Worm (Caenorhabditis elegans): ENCODE measurements around the gene mab-5.

Gene mab-5

DNA sequence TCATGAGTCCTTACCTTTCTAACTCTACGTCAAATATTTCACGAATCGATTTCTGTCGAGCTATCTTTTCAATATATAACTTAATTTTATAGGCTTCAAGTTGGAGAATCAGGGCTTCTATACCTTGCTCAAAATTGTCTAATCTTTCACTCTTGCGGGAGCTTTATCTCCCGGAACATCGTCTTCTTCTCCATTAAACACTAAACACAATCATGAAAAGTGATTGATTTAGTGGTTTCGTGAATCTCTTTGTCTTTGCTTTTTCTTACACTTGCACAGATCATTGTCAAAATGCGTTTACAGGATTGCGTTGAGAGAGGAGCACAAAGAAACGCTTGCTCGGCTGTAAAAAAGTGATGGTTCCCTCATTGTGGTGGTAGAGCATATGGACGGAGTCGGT is 5.2 kb upstream of the mab-5 start:
- TF ChIP-seq ztf-29 (GFP tag; IDR thresholded peaks at IDR 0.05) (no peak), flt-1 (GFP tag; IDR thresholded peaks at IDR 0.05) (no peak), T22C8.4 (GFP tag; IDR thresholded peaks at IDR 0.05) (no peak), ztf-23 (GFP tag; IDR thresholded peaks at IDR 0.05) (no peak), tab-1 (GFP tag; IDR thresholded peaks at IDR 0.05) (no peak), med-1 (GFP tag; optimal IDR thresholded peaks at IDR 0.05; ENCODE audit: insufficient read depth) (no peak), ref-1 (GFP tag; conservative IDR thresholded peaks at IDR 0.05) (no peak), klf-2 (GFP tag; conservative IDR thresholded peaks at IDR 0.05) (no peak), cog-1 (tag; optimal IDR thresholded peaks at IDR 0.05) (no peak)

DNA sequence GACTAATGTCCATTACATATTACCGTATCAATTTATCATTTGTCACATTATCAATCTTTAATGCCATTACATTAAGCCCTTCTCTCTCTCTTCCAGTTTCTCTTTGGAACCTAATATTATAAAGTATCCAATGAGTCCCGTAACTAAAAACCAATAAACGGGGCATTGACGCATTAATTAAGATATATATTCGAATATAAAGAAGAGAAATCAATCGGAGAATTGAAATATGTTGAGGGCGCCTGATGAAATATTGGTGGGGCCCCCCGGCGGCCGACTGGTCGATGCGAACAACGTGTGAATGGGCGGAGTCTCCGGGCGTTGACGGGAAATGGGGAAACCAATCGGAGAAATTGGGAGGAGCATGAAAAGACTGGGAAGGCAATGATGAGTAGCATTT is 947 bp upstream of the mab-5 start:
- TF ChIP-seq klf-2 (GFP tag; conservative IDR thresholded peaks at IDR 0.05) = no peak
- TF ChIP-seq cog-1 (tag; optimal IDR thresholded peaks at IDR 0.05) = no peak
- TF ChIP-seq flt-1 (GFP tag; IDR thresholded peaks at IDR 0.05) = no peak
- no peak for TF ChIP-seq T22C8.4 (GFP tag; IDR thresholded peaks at IDR 0.05)

DNA sequence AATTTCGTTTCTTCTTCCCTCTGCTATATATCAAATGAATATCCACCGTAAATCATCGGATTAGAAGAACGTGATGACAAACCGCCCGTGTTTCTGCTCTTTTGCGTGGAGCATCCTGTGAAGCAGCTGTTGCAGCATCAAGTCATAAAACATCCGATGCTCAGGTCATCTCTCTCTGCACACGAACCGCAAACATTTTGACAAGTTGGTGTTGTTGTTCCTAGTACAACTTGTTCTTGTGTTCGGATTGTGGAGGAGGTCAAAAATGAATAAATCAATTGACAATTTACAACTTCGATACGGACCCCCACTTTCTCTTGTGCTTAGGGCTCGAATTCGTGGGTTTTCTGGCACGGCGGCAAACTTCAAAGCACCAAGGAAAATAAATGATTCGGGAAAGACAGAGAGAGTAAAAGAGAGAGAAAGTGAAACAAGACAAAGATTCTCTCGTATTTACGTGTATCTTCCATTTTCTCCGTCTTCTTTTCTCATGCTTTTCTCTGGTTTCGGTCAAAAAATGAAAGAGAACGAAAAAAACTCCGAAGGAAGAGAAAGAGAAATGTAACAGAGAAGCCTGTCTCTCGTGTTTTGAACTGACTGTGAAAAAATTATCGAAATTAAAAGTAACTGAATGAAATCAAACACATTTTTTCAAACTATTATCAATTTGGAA is 2.6 kb downstream of the mab-5 start:
- TF ChIP-seq tab-1 (GFP tag; IDR thresholded peaks at IDR 0.05) (no peak), ref-1 (GFP tag; conservative IDR thresholded peaks at IDR 0.05) (no peak), ztf-29 (GFP tag; IDR thresholded peaks at IDR 0.05) (no peak), cog-1 (tag; optimal IDR thresholded peaks at IDR 0.05) (no peak), med-1 (GFP tag; optimal IDR thresholded peaks at IDR 0.05; ENCODE audit: insufficient read depth) (no peak), flt-1 (GFP tag; IDR thresholded peaks at IDR 0.05) (no peak), T22C8.4 (GFP tag; IDR thresholded peaks at IDR 0.05) (no peak), ztf-23 (GFP tag; IDR thresholded peaks at IDR 0.05) (no peak), klf-2 (GFP tag; conservative IDR thresholded peaks at IDR 0.05) (no peak)

DNA sequence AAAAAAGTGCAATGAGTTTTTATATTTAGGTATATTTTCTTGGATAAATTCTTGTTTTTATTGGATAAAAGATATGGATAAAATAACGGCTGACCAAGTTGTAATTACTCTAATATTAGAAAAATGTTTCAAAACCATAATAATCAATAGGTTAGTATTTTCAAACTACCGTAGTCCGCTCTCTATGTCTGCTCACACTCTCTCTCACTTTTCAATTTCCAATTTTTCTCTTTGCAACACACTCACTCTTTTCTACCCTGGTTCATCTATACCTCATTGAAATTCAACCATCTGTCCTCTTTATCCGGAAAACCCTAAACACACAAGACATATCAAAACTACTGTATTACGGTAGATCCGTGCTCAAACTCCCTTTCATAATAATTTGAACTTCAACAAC is 3.9 kb downstream of the mab-5 start:
- no peak for TF ChIP-seq tab-1 (GFP tag; IDR thresholded peaks at IDR 0.05)
- no peak for TF ChIP-seq ztf-23 (GFP tag; IDR thresholded peaks at IDR 0.05)
- no peak for TF ChIP-seq ref-1 (GFP tag; conservative IDR thresholded peaks at IDR 0.05)
- no peak for TF ChIP-seq med-1 (GFP tag; optimal IDR thresholded peaks at IDR 0.05; ENCODE audit: insufficient read depth)
- TF ChIP-seq ztf-29 (GFP tag; IDR thresholded peaks at IDR 0.05) = no peak

DNA sequence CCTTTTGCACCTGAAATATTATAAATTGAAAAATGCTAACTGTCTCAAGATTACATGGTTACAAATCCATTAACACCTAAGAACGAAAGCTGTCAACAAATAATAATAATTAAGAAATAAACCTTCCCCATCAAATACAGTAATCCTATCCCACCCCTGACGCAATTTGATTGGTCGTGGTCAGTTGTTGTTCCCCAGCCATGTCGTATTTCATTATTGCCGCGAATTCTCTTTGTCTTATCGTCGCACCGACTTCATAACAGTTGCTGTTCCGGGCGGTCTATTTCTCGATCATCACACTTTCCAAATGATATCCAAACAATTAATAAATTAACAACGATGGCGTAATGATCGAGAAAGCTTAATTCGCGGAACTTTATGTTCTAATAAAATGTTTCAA is 4.7 kb downstream of the mab-5 start:
- no peak for TF ChIP-seq T22C8.4 (GFP tag; IDR thresholded peaks at IDR 0.05)
- TF ChIP-seq ztf-23 (GFP tag; IDR thresholded peaks at IDR 0.05) = no peak
- TF ChIP-seq med-1 (GFP tag; optimal IDR thresholded peaks at IDR 0.05; ENCODE audit: insufficient read depth) = no peak
- TF ChIP-seq ztf-29 (GFP tag; IDR thresholded peaks at IDR 0.05) = no peak
- TF ChIP-seq tab-1 (GFP tag; IDR thresholded peaks at IDR 0.05) = no peak

DNA sequence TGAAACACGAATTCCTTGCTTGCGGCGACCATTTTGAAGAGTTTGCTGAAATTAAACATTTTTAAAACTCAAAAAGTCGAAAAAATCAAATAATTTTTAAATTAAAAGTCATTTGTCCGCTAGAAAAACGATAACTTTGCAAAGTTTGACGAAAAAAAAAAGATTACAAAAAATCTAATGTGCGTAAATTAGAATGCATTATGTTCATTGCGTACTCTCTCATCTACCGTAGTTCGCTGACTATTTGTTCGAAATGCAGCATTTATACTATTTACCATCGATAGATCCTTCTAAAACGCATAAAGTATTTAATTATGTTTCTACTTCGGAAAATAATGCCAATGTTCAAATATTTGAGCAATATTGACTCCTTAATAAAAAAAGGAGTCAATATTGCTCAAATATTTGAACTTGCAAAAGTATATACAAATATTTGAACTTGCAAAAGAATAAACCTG is 7.2 kb downstream of the mab-5 start, which contains the start of gene bath-15:
Gene bath-15, minus strand, starts transcription at position 51 of the 458 bp plus-strand sequence.
- TF ChIP-seq klf-2 (GFP tag; conservative IDR thresholded peaks at IDR 0.05) = no peak
- TF ChIP-seq med-1 (GFP tag; optimal IDR thresholded peaks at IDR 0.05; ENCODE audit: insufficient read depth) = no peak
- TF ChIP-seq cog-1 (tag; optimal IDR thresholded peaks at IDR 0.05) = no peak
- no peak for TF ChIP-seq ref-1 (GFP tag; conservative IDR thresholded peaks at IDR 0.05)
- no peak for TF ChIP-seq ztf-23 (GFP tag; IDR thresholded peaks at IDR 0.05)
- TF ChIP-seq T22C8.4 (GFP tag; IDR thresholded peaks at IDR 0.05) = no peak

DNA sequence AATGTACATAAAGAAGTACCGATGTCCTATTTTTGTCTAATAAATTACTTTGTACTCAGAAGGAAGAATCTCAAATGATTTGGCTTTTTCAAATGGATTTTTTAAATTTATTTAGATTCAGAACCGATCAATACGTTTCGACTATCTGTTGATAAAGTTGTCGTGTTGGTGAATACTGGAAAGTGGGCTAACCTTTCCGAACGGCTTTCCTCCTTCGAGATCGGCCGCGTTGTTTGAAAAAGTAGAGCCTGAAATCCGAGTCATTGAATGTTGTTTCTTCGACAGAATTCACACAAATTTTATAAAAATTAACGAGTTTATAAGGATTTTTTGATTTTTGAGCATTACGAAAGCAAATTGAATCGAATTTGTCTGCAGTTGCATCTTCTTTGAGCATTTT is 9.5 kb downstream of the mab-5 start:
- TF ChIP-seq med-1 (GFP tag; optimal IDR thresholded peaks at IDR 0.05; ENCODE audit: insufficient read depth) = no peak
- TF ChIP-seq ztf-23 (GFP tag; IDR thresholded peaks at IDR 0.05) = no peak
- TF ChIP-seq cog-1 (tag; optimal IDR thresholded peaks at IDR 0.05) = no peak
- TF ChIP-seq ref-1 (GFP tag; conservative IDR thresholded peaks at IDR 0.05) = no peak
- TF ChIP-seq klf-2 (GFP tag; conservative IDR thresholded peaks at IDR 0.05) = no peak
- TF ChIP-seq T22C8.4 (GFP tag; IDR thresholded peaks at IDR 0.05) = no peak
- no peak for TF ChIP-seq ztf-29 (GFP tag; IDR thresholded peaks at IDR 0.05)
- no peak for TF ChIP-seq flt-1 (GFP tag; IDR thresholded peaks at IDR 0.05)
- no peak for TF ChIP-seq tab-1 (GFP tag; IDR thresholded peaks at IDR 0.05)

DNA sequence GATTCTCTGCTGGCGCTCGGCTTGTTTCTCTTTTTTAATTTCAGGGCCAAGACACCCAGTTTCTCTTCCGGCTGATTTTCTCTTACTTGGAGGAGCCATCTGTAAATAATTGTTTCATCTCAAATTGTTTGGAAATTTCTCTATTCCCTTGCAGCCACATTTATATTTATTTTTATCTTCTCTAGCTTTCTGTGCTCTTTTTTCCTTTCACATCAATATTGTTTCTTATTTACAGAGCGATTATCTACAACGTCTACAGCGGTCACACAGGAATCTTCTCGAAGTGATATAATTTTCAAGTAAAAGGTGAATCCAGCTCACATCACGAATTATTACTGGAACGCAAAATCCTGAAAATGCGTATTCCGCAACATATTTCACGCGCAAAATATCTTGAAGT is 10.4 kb downstream of the mab-5 start, which contains the start of the genes ZK686.6 and ZK686.1:
Gene ZK686.6, minus strand, starts transcription at position 101 of the 400 bp plus-strand sequence.
Gene ZK686.1, plus strand, starts transcription at position 234 of the 400 bp plus-strand sequence.
- no peak for TF ChIP-seq ztf-23 (GFP tag; IDR thresholded peaks at IDR 0.05)

DNA sequence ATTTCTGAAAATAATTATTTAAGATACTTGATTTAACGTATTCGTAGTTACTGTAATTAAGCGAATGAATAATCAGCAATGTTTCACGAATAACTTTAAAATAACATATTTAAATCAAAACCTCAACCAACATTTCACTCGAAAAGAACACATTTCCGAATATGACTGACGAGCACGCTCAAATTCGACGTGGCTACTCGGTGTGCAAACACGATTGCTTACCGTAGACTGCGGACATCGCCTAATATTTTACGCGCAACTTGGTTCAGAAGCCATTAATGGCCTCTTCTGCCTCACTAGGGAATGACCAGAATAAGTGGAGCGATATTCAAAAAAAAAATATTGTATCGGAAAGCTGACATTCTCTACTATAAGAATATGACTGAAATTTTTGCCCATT is 13.3 kb downstream of the mab-5 start, which contains the start of gene snu-23:
Gene snu-23, minus strand, starts transcription at position 156 of the 400 bp plus-strand sequence.
- no peak for TF ChIP-seq med-1 (GFP tag; optimal IDR thresholded peaks at IDR 0.05; ENCODE audit: insufficient read depth)
- TF ChIP-seq flt-1 (GFP tag; IDR thresholded peaks at IDR 0.05) = 0 out of 2 replicates have a peak, but pooled peaks have one; percentile 9

DNA sequence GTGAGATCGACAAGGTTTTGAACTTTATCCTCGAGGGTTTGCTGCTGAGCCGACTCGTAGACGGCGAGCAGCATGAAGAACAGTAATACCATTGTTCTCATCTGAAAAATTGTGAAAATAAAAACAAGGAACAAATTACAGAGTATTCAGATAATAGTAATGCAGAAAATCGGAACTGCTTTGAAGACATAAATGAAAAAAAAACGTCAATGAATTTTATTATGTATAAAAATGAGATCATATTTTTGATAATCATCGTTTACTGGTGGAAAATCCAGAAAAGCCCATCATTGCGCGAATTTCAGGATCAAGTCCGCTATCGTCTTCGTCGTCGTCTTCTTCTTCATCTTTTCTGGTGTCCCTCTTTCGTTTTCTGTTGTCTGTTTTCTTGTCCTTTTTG is 14.3 kb downstream of the mab-5 start, which contains the start of gene ZK686.3:
Gene ZK686.3, minus strand, starts transcription at position 101 of the 400 bp plus-strand sequence.
- TF ChIP-seq flt-1 (GFP tag; IDR thresholded peaks at IDR 0.05) (no peak), med-1 (GFP tag; optimal IDR thresholded peaks at IDR 0.05; ENCODE audit: insufficient read depth) (no peak), T22C8.4 (GFP tag; IDR thresholded peaks at IDR 0.05) (no peak), ztf-29 (GFP tag; IDR thresholded peaks at IDR 0.05) (no peak), ref-1 (GFP tag; conservative IDR thresholded peaks at IDR 0.05) (no peak), klf-2 (GFP tag; conservative IDR thresholded peaks at IDR 0.05) (no peak), ztf-23 (GFP tag; IDR thresholded peaks at IDR 0.05) (no peak), cog-1 (tag; optimal IDR thresholded peaks at IDR 0.05) (no peak)

Data from whole organism, midembryonic.